Worm (Caenorhabditis elegans) whole organism, mixed stage, embryonic: ENCODE data around the gene R148.8.

ENCODE experiments used
- M03D4.4 ChIP-seq: sonication (generic microtip); optimal IDR thresholded peaks from 2 replicates; lab custom pipeline; 2017; ENCODE audit warnings: mild to moderate bottlenecking, missing genetic modification characterization, missing compliant biosample characterization
- bed-3 ChIP-seq: fragments of 200-800 bp; sonication (Bioruptor generic); optimal IDR thresholded peaks from 3 replicates; lab custom pipeline; 2018; ENCODE audit warnings: mild to moderate bottlenecking, missing genetic modification characterization, moderate library complexity, missing compliant biosample characterization
- blmp-1 ChIP-seq: fragments of 150-350 bp; optimal IDR thresholded peaks from 2 replicates; lab custom pipeline; 2014; ENCODE audit warnings: missing biosample characterization, missing genetic modification characterization
- ceh-39 ChIP-seq: fragments of 150-350 bp; optimal IDR thresholded peaks from 2 replicates; lab custom pipeline; 2014; ENCODE audit warnings: missing biosample characterization, missing genetic modification characterization
- ceh-43 ChIP-seq: fragments of 200-800 bp; sonication (Bioruptor generic); optimal IDR thresholded peaks from 2 replicates; lab custom pipeline; 2018; ENCODE audit warnings: mild to moderate bottlenecking, missing genetic modification characterization, moderate library complexity, missing compliant biosample characterization
- ceh-83 ChIP-seq: fragments of 200-800 bp; sonication (Bioruptor generic); optimal IDR thresholded peaks from 2 replicates; lab custom pipeline; 2018; ENCODE audit warnings: mild to moderate bottlenecking, missing genetic modification characterization, missing compliant biosample characterization
- ces-1 ChIP-seq: fragments of 150-350 bp; optimal IDR thresholded peaks from 2 replicates; lab custom pipeline; 2014; ENCODE audit warnings: missing biosample characterization, missing genetic modification reagents, missing genetic modification characterization
- cnd-1 ChIP-seq: fragments of 200-800 bp; sonication (Bioruptor generic); optimal IDR thresholded peaks from 2 replicates; lab custom pipeline; 2018; ENCODE audit warnings: mild to moderate bottlenecking, missing genetic modification characterization, missing compliant biosample characterization
- drap-1 ChIP-seq: fragments of 200-800 bp; sonication (Bioruptor generic); optimal IDR thresholded peaks from 3 replicates; lab custom pipeline; 2018; ENCODE audit warnings: mild to moderate bottlenecking, missing genetic modification characterization, missing compliant biosample characterization
- elt-1 ChIP-seq: sonication (generic microtip); optimal IDR thresholded peaks from 2 replicates; lab custom pipeline; 2017; ENCODE audit warnings: missing genetic modification characterization, mild to moderate bottlenecking, missing compliant biosample characterization, antibody characterized with exemption, moderate library complexity, borderline replicate concordance; ENCODE audit not compliant: insufficient read depth
- elt-3 ChIP-seq: fragments of 150-350 bp; optimal IDR thresholded peaks from 2 replicates; lab custom pipeline; 2014; ENCODE audit warnings: missing biosample characterization, missing genetic modification characterization
- flh-1 ChIP-seq: fragments of 200-800 bp; sonication (Bioruptor generic); optimal IDR thresholded peaks from 2 replicates; lab custom pipeline; 2018; ENCODE audit warnings: mild to moderate bottlenecking, missing genetic modification characterization, moderate library complexity, missing compliant biosample characterization
- ham-2 ChIP-seq: fragments of 200-800 bp; sonication (Bioruptor generic); optimal IDR thresholded peaks from 2 replicates; lab custom pipeline; 2018; ENCODE audit warnings: mild to moderate bottlenecking, missing genetic modification characterization, missing compliant biosample characterization
- hlh-1 ChIP-seq: fragments of 150-350 bp; optimal IDR thresholded peaks from 2 replicates; lab custom pipeline; 2014; ENCODE audit warnings: missing biosample characterization, missing genetic modification reagents, missing genetic modification characterization
- lin-13 ChIP-seq: fragments of 150-350 bp; optimal IDR thresholded peaks from 2 replicates; lab custom pipeline; 2014; ENCODE audit warnings: missing biosample characterization, missing genetic modification characterization
- lin-32 ChIP-seq: fragments of 200-800 bp; sonication (Bioruptor generic); optimal IDR thresholded peaks from 2 replicates; lab custom pipeline; 2018; ENCODE audit warnings: mild to moderate bottlenecking, missing genetic modification characterization, missing compliant biosample characterization
- lsy-2 ChIP-seq: fragments of 150-350 bp; optimal IDR thresholded peaks from 2 replicates; lab custom pipeline; 2014; ENCODE audit warnings: missing biosample characterization, missing genetic modification characterization
- mab-5 ChIP-seq: fragments of 150-350 bp; optimal IDR thresholded peaks from 2 replicates; lab custom pipeline; 2014; ENCODE audit warnings: missing biosample characterization, missing genetic modification characterization
- mep-1 ChIP-seq: fragments of 150-350 bp; optimal IDR thresholded peaks from 2 replicates; lab custom pipeline; 2017; ENCODE audit warnings: missing biosample characterization, missing genetic modification reagents, missing genetic modification characterization, inconsistent platforms
- mls-2 ChIP-seq: sonication (generic microtip); optimal IDR thresholded peaks from 2 replicates; lab custom pipeline; 2016; ENCODE audit warnings: mild to moderate bottlenecking, missing genetic modification characterization, moderate library complexity, missing compliant biosample characterization
- nhr-12 ChIP-seq: fragments of 150-350 bp; optimal IDR thresholded peaks from 2 replicates; lab custom pipeline; 2014; ENCODE audit warnings: missing biosample characterization, missing genetic modification characterization
- nhr-2 ChIP-seq: fragments of 150-350 bp; optimal IDR thresholded peaks from 2 replicates; lab custom pipeline; 2014; ENCODE audit warnings: missing biosample characterization, missing genetic modification characterization
- nhr-237 ChIP-seq: fragments of 150-350 bp; optimal IDR thresholded peaks from 2 replicates; lab custom pipeline; 2014; ENCODE audit warnings: missing biosample characterization, missing genetic modification characterization
- nhr-28 ChIP-seq: fragments of 150-350 bp; optimal IDR thresholded peaks from 2 replicates; lab custom pipeline; 2014; ENCODE audit warnings: missing biosample characterization, missing genetic modification characterization
- nhr-76 ChIP-seq: sonication (generic microtip); optimal IDR thresholded peaks from 2 replicates; lab custom pipeline; 2017; ENCODE audit warnings: missing biosample characterization, missing genetic modification characterization
- pha-4 ChIP-seq: fragments of 150-350 bp; optimal IDR thresholded peaks from 2 replicates; lab custom pipeline; 2018; ENCODE audit warnings: missing biosample characterization, missing genetic modification reagents, missing genetic modification characterization
- sem-2 ChIP-seq: fragments of 200-800 bp; sonication (Bioruptor generic); optimal IDR thresholded peaks from 2 replicates; lab custom pipeline; 2018; ENCODE audit warnings: mild to moderate bottlenecking, missing genetic modification characterization, missing compliant biosample characterization
- snpc-4 ChIP-seq: fragments of 150-350 bp; optimal IDR thresholded peaks from 2 replicates; lab custom pipeline; 2014; ENCODE audit warnings: missing biosample characterization, missing genetic modification characterization
- tbx-8 ChIP-seq: fragments of 200-800 bp; sonication (Bioruptor generic); optimal IDR thresholded peaks from 2 replicates; lab custom pipeline; 2018; ENCODE audit warnings: mild to moderate bottlenecking, missing genetic modification characterization, moderate library complexity, missing compliant biosample characterization
- unc-39 ChIP-seq: fragments of 150-350 bp; optimal IDR thresholded peaks from 2 replicates; lab custom pipeline; 2014; ENCODE audit warnings: missing biosample characterization, missing genetic modification characterization
- unc-62 ChIP-seq: fragments of 150-350 bp; optimal IDR thresholded peaks from 2 replicates; lab custom pipeline; 2014; ENCODE audit warnings: missing biosample characterization, missing genetic modification reagents, missing genetic modification characterization
- zip-8 ChIP-seq: fragments of 150-350 bp; optimal IDR thresholded peaks from 2 replicates; lab custom pipeline; 2014; ENCODE audit warnings: missing biosample characterization, missing genetic modification characterization
- ztf-11 ChIP-seq: fragments of 150-350 bp; optimal IDR thresholded peaks from 2 replicates; lab custom pipeline; 2014; ENCODE audit warnings: missing biosample characterization, missing genetic modification characterization

The R148.8 gene

ce11 chrIII:3190660-3191059 lies 635 bp upstream of the R148.8 start:
- no peak for TF ChIP-seq elt-1
- TF ChIP-seq elt-3, result no peak
- TF ChIP-seq unc-39 (tag; lab: Kevin White, UChicago), result no peak
- no peak for TF ChIP-seq nhr-12 (tag; lab: Kevin White, UChicago)
- no peak for TF ChIP-seq ceh-39 (tag; lab: Kevin White, UChicago)
- TF ChIP-seq snpc-4, result no peak
- TF ChIP-seq unc-62 (GFP tag; lab: Kevin White, UChicago), result no peak
- TF ChIP-seq hlh-1, result no peak
- no peak for TF ChIP-seq mep-1
- no peak for TF ChIP-seq M03D4.4 (tag; lab: Kevin White, UChicago)
- no peak for TF ChIP-seq zip-8
- no peak for TF ChIP-seq cnd-1

ce11 chrIII:3191729-3192128 lies 434 bp downstream of the R148.8 start:
- TF ChIP-seq cnd-1 (no peak), mls-2 (tag; lab: Kevin White, UChicago) (no peak), M03D4.4 (tag; lab: Kevin White, UChicago) (no peak), blmp-1 (tag; lab: Kevin White, UChicago) (no peak), nhr-28 (tag; lab: Kevin White, UChicago) (no peak), bed-3 (no peak), elt-3 (no peak), tbx-8 (GFP tag; lab: Kevin White, UChicago) (no peak), sem-2 (GFP tag; lab: Kevin White, UChicago) (no peak), nhr-2 (tag; lab: Kevin White, UChicago) (no peak), nhr-76 (tag; lab: Kevin White, UChicago) (no peak), unc-62 (GFP tag; lab: Kevin White, UChicago) (no peak), ham-2 (GFP tag; lab: Kevin White, UChicago) (no peak), hlh-1 (no peak), snpc-4 (no peak), ztf-11 (tag; lab: Kevin White, UChicago) (no peak), mep-1 (no peak), lsy-2 (tag; lab: Kevin White, UChicago) (no peak)

- TF ChIP-seq ceh-43 (GFP tag; lab: Kevin White, UChicago) (no peak), blmp-1 (tag; lab: Kevin White, UChicago) (no peak), cnd-1 (no peak), mls-2 (tag; lab: Kevin White, UChicago) (no peak), nhr-237 (tag; lab: Kevin White, UChicago) (no peak), elt-3 (no peak), drap-1 (no peak), pha-4 (tag; lab: Kevin White, UChicago) (no peak), unc-39 (tag; lab: Kevin White, UChicago) (no peak), lin-32 (GFP tag; lab: Kevin White, UChicago) (no peak), ces-1 (GFP tag; lab: Kevin White, UChicago) (no peak), ham-2 (GFP tag; lab: Kevin White, UChicago) (no peak), nhr-28 (tag; lab: Kevin White, UChicago) (no peak), ceh-83 (no peak), lin-13 (tag; lab: Kevin White, UChicago) (no peak)
Observed at ce11 chrIII:3197904-3198303, 6.6 kb downstream of the R148.8 start.

- TF ChIP-seq ces-1 (GFP tag; lab: Kevin White, UChicago) (no peak), ceh-39 (tag; lab: Kevin White, UChicago) (no peak), ztf-11 (tag; lab: Kevin White, UChicago) (no peak), blmp-1 (tag; lab: Kevin White, UChicago) (no peak), nhr-2 (tag; lab: Kevin White, UChicago) (no peak), mab-5 (no peak), zip-8 (no peak), unc-62 (GFP tag; lab: Kevin White, UChicago) (no peak), mep-1 (no peak), nhr-28 (tag; lab: Kevin White, UChicago) (no peak), ham-2 (GFP tag; lab: Kevin White, UChicago) (no peak), unc-39 (tag; lab: Kevin White, UChicago) (no peak), lsy-2 (tag; lab: Kevin White, UChicago) (no peak), M03D4.4 (tag; lab: Kevin White, UChicago) (no peak), flh-1 (GFP tag; lab: Kevin White, UChicago) (no peak), pha-4 (tag; lab: Kevin White, UChicago) (no peak), elt-3 (no peak), elt-1 (no peak), lin-32 (GFP tag; lab: Kevin White, UChicago) (no peak)
Observed at ce11 chrIII:3198307-3198706, 7.0 kb downstream of the R148.8 start, which contains the start of gene R148.7. TSS of gene R148.7 (minus strand) at chrIII:3198407.
